Fruit fly (Drosophila melanogaster) S2 (cell line): ENCODE measurements around the gene CG5934.

Source experiments
- CG8478 ChIP-seq: fragments of >200 bp; optimal IDR thresholded peaks from 2 replicates; lab custom pipeline; 2018
- CTCF ChIP-seq, 2 experiments: fragments of >200 bp; optimal IDR thresholded peaks; 2 replicates each; lab custom pipeline; 2018

DNA sequence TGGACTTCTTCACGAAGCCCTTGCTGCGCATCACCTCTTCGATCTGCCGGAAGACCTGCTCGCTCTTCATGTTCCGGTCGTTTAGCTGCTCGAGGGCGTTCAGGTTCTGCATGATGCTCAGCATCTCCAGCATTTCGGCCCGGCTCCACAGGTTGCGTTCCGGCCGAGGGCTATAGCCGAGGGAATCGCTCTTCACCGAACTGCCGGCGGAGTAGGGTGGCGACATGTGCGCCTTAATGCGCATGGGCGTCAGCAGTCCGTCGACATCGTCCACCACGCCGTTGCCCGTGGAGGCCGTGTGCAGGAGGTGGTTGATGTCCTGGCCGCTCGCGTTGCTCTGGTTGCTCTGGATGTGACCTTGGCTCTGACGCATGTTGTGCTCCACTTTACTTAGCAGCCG is 6.0 kb downstream of the CG5934 start:
- TF ChIP-seq CTCF (optimal IDR thresholded peaks at IDR 0.05; lab: Kevin White, UChicago) (no peak), CG8478 (lab: Kevin White, UChicago) (no peak)
